Fruit fly (Drosophila melanogaster): Measurements from ENCODE around the gene CG15005.

Gene CG15005

dm6 chr3L:4228187-4228836 lies 24.2 kb upstream of the CG15005 start (continued):
- TF ChIP-seq odd (GFP tag; optimal IDR thresholded peaks at IDR 0.05): peak; percentile 95
- no peak for TF ChIP-seq CG15479 (GFP tag; optimal IDR thresholded peaks at IDR 0.05)
- peak; percentile 96 for TF ChIP-seq Rx (GFP tag; IDR thresholded peaks at IDR 0.05)
- peak; percentile 99 for TF ChIP-seq otp (GFP tag; IDR thresholded peaks at IDR 0.05)
- peak; percentile 92 for TF ChIP-seq sqz (GFP tag; optimal IDR thresholded peaks at IDR 0.05)
- peak; percentile 88 for TF ChIP-seq zen (tag; optimal IDR thresholded peaks at IDR 0.05)
- TF ChIP-seq CG7963 (GFP tag; IDR thresholded peaks at IDR 0.05; ENCODE audit: partially characterized antibody): no peak
- no peak for TF ChIP-seq ato (GFP tag; IDR thresholded peaks at IDR 0.05; ENCODE audit: partially characterized antibody)
- peak; percentile 91 for TF ChIP-seq tup (GFP tag; optimal IDR thresholded peaks at IDR 0.05)
- peak; percentile 95 for TF ChIP-seq CG6813 (GFP tag; optimal IDR thresholded peaks at IDR 0.05)
- peak; percentile 96 for TF ChIP-seq phol (tag; optimal IDR thresholded peaks at IDR 0.05)
- TF ChIP-seq CG4360 (GFP tag; IDR thresholded peaks at IDR 0.05): peak; percentile 86
- TF ChIP-seq fu2 (GFP tag; optimal IDR thresholded peaks at IDR 0.05): peak; percentile 84
- TF ChIP-seq zfh1 (GFP tag; IDR thresholded peaks at IDR 0.05): peak; percentile 98
- TF ChIP-seq peb (GFP tag; IDR thresholded peaks at IDR 0.05): peak; percentile 96
- peak; percentile 87 for TF ChIP-seq CG4854 (GFP tag; optimal IDR thresholded peaks at IDR 0.05)
- TF ChIP-seq pita (GFP tag; optimal IDR thresholded peaks at IDR 0.05): no peak
- no peak for TF ChIP-seq usp (GFP tag; optimal IDR thresholded peaks at IDR 0.05)
- peak; percentile 95 for TF ChIP-seq CG3726 (GFP tag; IDR thresholded peaks at IDR 0.05)
- TF ChIP-seq CG17912 (GFP tag; optimal IDR thresholded peaks at IDR 0.05): peak; percentile 96
- TF ChIP-seq CG13624 (GFP tag; optimal IDR thresholded peaks at IDR 0.05): peak; percentile 90
- TF ChIP-seq Jarid2 (GFP tag; optimal IDR thresholded peaks at IDR 0.05): peak; percentile 81
- peak; percentile 96 for TF ChIP-seq gcm (GFP tag; optimal IDR thresholded peaks at IDR 0.05)
- peak; percentile 83 for TF ChIP-seq CG3163 (GFP tag; optimal IDR thresholded peaks at IDR 0.05)
- peak; percentile 96 for TF ChIP-seq tgo (GFP tag; IDR thresholded peaks at IDR 0.05)
- TF ChIP-seq Dip2 (GFP tag; IDR thresholded peaks at IDR 0.05): peak; percentile 48; the same call in 1 of the 2 replicates
- peak; percentile 89 for TF ChIP-seq mam (GFP tag; optimal IDR thresholded peaks at IDR 0.05)
- peak; percentile 81 for TF ChIP-seq Taf1 (GFP tag; IDR thresholded peaks at IDR 0.05)
- peak; percentile 98 for TF ChIP-seq gce (GFP tag; IDR thresholded peaks at IDR 0.05)
- peak; percentile 91 for TF ChIP-seq Rfx (GFP tag; IDR thresholded peaks at IDR 0.05)
- peak; percentile 99 for TF ChIP-seq Awh (GFP tag; IDR thresholded peaks at IDR 0.05)
- no peak for TF ChIP-seq CG42726 (GFP tag; IDR thresholded peaks at IDR 0.05; ENCODE audit: partially characterized antibody)
- TF ChIP-seq CG9215 (GFP tag; IDR thresholded peaks at IDR 0.05): peak; percentile 83
- TF ChIP-seq dysf (GFP tag; IDR thresholded peaks at IDR 0.05): peak; percentile 97
- TF ChIP-seq danr (GFP tag; IDR thresholded peaks at IDR 0.05): peak; percentile 96
- peak; percentile 68 for TF ChIP-seq CG34376 (GFP tag; optimal IDR thresholded peaks at IDR 0.05)
- TF ChIP-seq ci (GFP tag; IDR thresholded peaks at IDR 0.05): peak; percentile 99
- TF ChIP-seq Sin3A (optimal IDR thresholded peaks at IDR 0.05): no peak
- TF ChIP-seq Sox100B (GFP tag; optimal IDR thresholded peaks at IDR 0.05): peak; percentile 96
- peak; percentile 96 for TF ChIP-seq CG6689 (GFP tag; IDR thresholded peaks at IDR 0.05)
- peak; percentile 52 for TF ChIP-seq Adf1 (GFP tag; IDR thresholded peaks at IDR 0.05)
- TF ChIP-seq Hmr (GFP tag; optimal IDR thresholded peaks at IDR 0.05): peak; percentile 90
- peak; percentile 95 for TF ChIP-seq CG10209 (GFP tag; optimal IDR thresholded peaks at IDR 0.05)
- TF ChIP-seq scrt (GFP tag; optimal IDR thresholded peaks at IDR 0.05): peak; percentile 85
- peak; percentile 88 for TF ChIP-seq gcm2 (GFP tag; optimal IDR thresholded peaks at IDR 0.05)
- TF ChIP-seq Drgx (GFP tag; IDR thresholded peaks at IDR 0.05): peak; percentile 99
- peak; percentile 74 for TF ChIP-seq CG18011 (GFP tag; optimal IDR thresholded peaks at IDR 0.05)
- peak; percentile 78 for TF ChIP-seq ftz-f1 (GFP tag; optimal IDR thresholded peaks at IDR 0.05)
- TF ChIP-seq so (GFP tag; IDR thresholded peaks at IDR 0.05): peak; percentile 97
- peak in 1 of 2 experiments; percentile 92 for TF ChIP-seq Hr78 (GFP tag; optimal IDR thresholded peaks at IDR 0.05)
